Fruit fly (Drosophila melanogaster) whole organism, embryonic: ENCODE data around the gene Uch-L5R.

Experiments
- ATbp ChIP-seq: fragments of 200-800 bp; sonication (Bioruptor generic); optimal IDR thresholded peaks from 2 replicates; lab custom pipeline; 2017; ENCODE audit warnings: missing biosample characterization, mild to moderate bottlenecking, missing genetic modification characterization, missing genetic modification reagents
- Abd-B ChIP-seq: fragments of 200-800 bp; sonication (Bioruptor generic); optimal IDR thresholded peaks from 2 replicates; lab custom pipeline; 2018; ENCODE audit warnings: missing biosample characterization, mild to moderate bottlenecking, missing genetic modification characterization, moderate library complexity
- Atf3 ChIP-seq: fragments of 200-800 bp; sonication (Bioruptor generic); optimal IDR thresholded peaks from 3 replicates; lab custom pipeline; 2016; ENCODE audit warnings: missing biosample characterization, missing genetic modification characterization
- Blimp-1 ChIP-seq: fragments of 200-800 bp; sonication (Bioruptor generic); optimal IDR thresholded peaks from 3 replicates; lab custom pipeline; 2018; ENCODE audit warnings: missing biosample characterization, missing genetic modification characterization, mild to moderate bottlenecking, moderate library complexity, missing genetic modification reagents
- CG10267 ChIP-seq: fragments of 200-800 bp; sonication (Bioruptor generic); optimal IDR thresholded peaks from 2 replicates; lab custom pipeline; 2018; ENCODE audit warnings: missing biosample characterization, mild to moderate bottlenecking, missing genetic modification characterization, moderate library complexity
- CG10431 ChIP-seq: fragments of 200-800 bp; sonication (Bioruptor generic); optimal IDR thresholded peaks from 3 replicates; lab custom pipeline; 2018; ENCODE audit warnings: missing biosample characterization, mild to moderate bottlenecking, missing genetic modification characterization
- CG10979 ChIP-seq: fragments of 200-800 bp; sonication (Bioruptor generic); optimal IDR thresholded peaks from 2 replicates; lab custom pipeline; 2018; ENCODE audit warnings: missing biosample characterization, mild to moderate bottlenecking, missing genetic modification characterization, moderate library complexity
- CG12391 ChIP-seq: fragments of 200-800 bp; sonication (Bioruptor generic); optimal IDR thresholded peaks from 3 replicates; lab custom pipeline; 2018; ENCODE audit warnings: missing biosample characterization, mild to moderate bottlenecking, missing genetic modification characterization, moderate library complexity
- CG13424 ChIP-seq: fragments of 200-800 bp; sonication (Bioruptor generic); optimal IDR thresholded peaks from 2 replicates; lab custom pipeline; 2019; ENCODE audit warnings: missing biosample characterization, mild to moderate bottlenecking, missing genetic modification characterization, moderate library complexity
- CG14441 ChIP-seq: fragments of 200-800 bp; sonication (Bioruptor generic); IDR thresholded peaks from 2 replicates; pipeline ENCODE4 v1.3.6; 2022; ENCODE audit warnings: missing biosample characterization, missing genetic modification characterization
- CG17328 ChIP-seq: fragments of 200-800 bp; sonication (Bioruptor generic); IDR thresholded peaks from 2 replicates; pipeline ENCODE4 v1.3.6; 2022; ENCODE audit warnings: missing biosample characterization, missing genetic modification characterization
- CG18599 ChIP-seq: fragments of 200-800 bp; sonication (Bioruptor generic); optimal IDR thresholded peaks from 3 replicates; lab custom pipeline; 2017; ENCODE audit warnings: missing biosample characterization, missing genetic modification characterization, mild to moderate bottlenecking, moderate library complexity, missing genetic modification reagents
- CG30403 ChIP-seq: fragments of 200-800 bp; sonication (Bioruptor generic); optimal IDR thresholded peaks from 3 replicates; lab custom pipeline; 2016; ENCODE audit warnings: missing biosample characterization, missing genetic modification characterization
- CG31441 ChIP-seq: fragments of 200-800 bp; sonication (Bioruptor generic); IDR thresholded peaks from 2 replicates; pipeline ENCODE4 v1.3.6; 2022; ENCODE audit warnings: missing biosample characterization, missing genetic modification characterization
- CG4328 ChIP-seq: fragments of 200-800 bp; sonication (Bioruptor generic); optimal IDR thresholded peaks from 3 replicates; lab custom pipeline; 2017; ENCODE audit warnings: missing biosample characterization, missing genetic modification reagents, missing genetic modification characterization
- CG4820 ChIP-seq: fragments of 200-800 bp; sonication (Bioruptor generic); optimal IDR thresholded peaks from 3 replicates; lab custom pipeline; 2016; ENCODE audit warnings: missing biosample characterization, missing genetic modification characterization
- CG6689 ChIP-seq: fragments of 200-800 bp; sonication (Bioruptor generic); IDR thresholded peaks from 2 replicates; pipeline ENCODE4 v1.3.6; 2022; ENCODE audit warnings: missing biosample characterization, missing genetic modification characterization
- CG6791 ChIP-seq: fragments of 200-800 bp; sonication (Bioruptor generic); IDR thresholded peaks from 3 replicates; pipeline ENCODE4 v1.3.6; 2022; ENCODE audit warnings: missing biosample characterization, missing genetic modification characterization; ENCODE audit not compliant: partially characterized antibody
- CG7372 ChIP-seq: fragments of 200-800 bp; sonication (Bioruptor generic); IDR thresholded peaks from 2 replicates; pipeline ENCODE4 v1.3.6; 2022; ENCODE audit warnings: missing biosample characterization, missing genetic modification characterization
- CG7839 ChIP-seq: fragments of 200-800 bp; sonication (Bioruptor generic); optimal IDR thresholded peaks from 3 replicates; lab custom pipeline; 2018; ENCODE audit warnings: missing biosample characterization, mild to moderate bottlenecking, missing genetic modification characterization, moderate library complexity
- D ChIP-seq, 2 experiments: fragments of 200-800 bp in 1 of 2; fragments of >200 bp in 1 of 2; sonication (Bioruptor generic) in 1 of 2; optimal IDR thresholded peaks; 2 replicates in 1 of 2; 3 replicates in 1 of 2; lab custom pipeline; 2017; ENCODE audit warnings: mild to moderate bottlenecking in 1 of 2, missing biosample characterization in 1 of 2, missing genetic modification characterization in 1 of 2, missing genetic modification reagents in 1 of 2
- Fer1 ChIP-seq: fragments of 200-800 bp; sonication (Bioruptor generic); optimal IDR thresholded peaks from 2 replicates; lab custom pipeline; 2017; ENCODE audit warnings: missing biosample characterization, mild to moderate bottlenecking, missing genetic modification characterization
- HLH3B ChIP-seq: fragments of 200-800 bp; sonication (Bioruptor generic); IDR thresholded peaks from 2 replicates; pipeline ENCODE4 v1.3.6; 2022; ENCODE audit warnings: missing biosample characterization, missing genetic modification characterization
- HLH4C ChIP-seq: fragments of 200-800 bp; sonication (Bioruptor generic); IDR thresholded peaks from 3 replicates; pipeline ENCODE4 v1.3.6; 2022; ENCODE audit warnings: missing biosample characterization, missing genetic modification characterization; ENCODE audit not compliant: partially characterized antibody
- PHDP ChIP-seq: fragments of 200-800 bp; sonication (Bioruptor generic); optimal IDR thresholded peaks from 3 replicates; lab custom pipeline; 2018; ENCODE audit warnings: missing biosample characterization, mild to moderate bottlenecking, missing genetic modification characterization, moderate library complexity
- Sox100B ChIP-seq: fragments of 200-800 bp; sonication (Bioruptor generic); optimal IDR thresholded peaks from 3 replicates; lab custom pipeline; 2018; ENCODE audit warnings: missing biosample characterization, mild to moderate bottlenecking, missing genetic modification characterization
- Ssrp ChIP-seq: fragments of 200-800 bp; sonication (Bioruptor generic); optimal IDR thresholded peaks from 2 replicates; lab custom pipeline; 2018; ENCODE audit warnings: missing biosample characterization, mild to moderate bottlenecking, missing genetic modification characterization, moderate library complexity
- Xbp1 ChIP-seq: fragments of 200-800 bp; sonication (Bioruptor generic); optimal IDR thresholded peaks from 3 replicates; lab custom pipeline; 2016; ENCODE audit warnings: missing biosample characterization, mild to moderate bottlenecking, missing genetic modification characterization
- ase ChIP-seq: fragments of 200-800 bp; sonication (Bioruptor generic); IDR thresholded peaks from 3 replicates; pipeline ENCODE4 v1.3.6; 2022; ENCODE audit warnings: missing biosample characterization, missing genetic modification characterization
- az2 ChIP-seq: fragments of 200-800 bp; sonication (Bioruptor generic); optimal IDR thresholded peaks from 3 replicates; lab custom pipeline; 2016; ENCODE audit warnings: missing biosample characterization, missing genetic modification characterization
- btn ChIP-seq: fragments of 200-800 bp; sonication (Bioruptor generic); optimal IDR thresholded peaks from 2 replicates; lab custom pipeline; 2016; ENCODE audit warnings: missing biosample characterization, missing genetic modification characterization
- chif ChIP-seq, 2 experiments: fragments of 200-800 bp; sonication (Bioruptor generic); optimal IDR thresholded peaks; 3 replicates each; lab custom pipeline; 2016; ENCODE audit warnings: missing biosample characterization in 2 of 2, missing genetic modification characterization in 2 of 2
- ci ChIP-seq: fragments of 200-800 bp; sonication (Bioruptor generic); IDR thresholded peaks from 3 replicates; pipeline ENCODE4 v1.3.6; 2022; ENCODE audit warnings: missing biosample characterization, missing genetic modification characterization
- dmrt11E ChIP-seq: fragments of 200-800 bp; sonication (Bioruptor generic); optimal IDR thresholded peaks from 3 replicates; lab custom pipeline; 2018; ENCODE audit warnings: missing biosample characterization, mild to moderate bottlenecking, missing genetic modification characterization, moderate library complexity
- dmrt99B ChIP-seq: fragments of 200-800 bp; sonication (Bioruptor generic); optimal IDR thresholded peaks from 2 replicates; lab custom pipeline; 2018; ENCODE audit warnings: missing biosample characterization, mild to moderate bottlenecking, missing genetic modification characterization, moderate library complexity
- exex ChIP-seq: fragments of 200-800 bp; sonication (Bioruptor generic); optimal IDR thresholded peaks from 4 replicates; lab custom pipeline; 2018; ENCODE audit warnings: missing biosample characterization, mild to moderate bottlenecking, missing genetic modification characterization, moderate library complexity
- fd3F ChIP-seq: fragments of 200-800 bp; sonication (Bioruptor generic); optimal IDR thresholded peaks from 2 replicates; lab custom pipeline; 2018; ENCODE audit warnings: missing biosample characterization, mild to moderate bottlenecking, missing genetic modification characterization, moderate library complexity
- ind ChIP-seq: fragments of 200-800 bp; sonication (Bioruptor generic); optimal IDR thresholded peaks from 3 replicates; lab custom pipeline; 2016; ENCODE audit warnings: missing biosample characterization, missing genetic modification characterization
- lola ChIP-seq, 3 experiments: fragments of >200 bp in 2 of 3; fragments of 200-800 bp in 1 of 3; sonication (Bioruptor generic) in 1 of 3; optimal IDR thresholded peaks; 2 replicates each; lab custom pipeline; 2017 to 2019; ENCODE audit warnings: missing biosample characterization in 3 of 3, missing genetic modification characterization in 3 of 3, mild to moderate bottlenecking in 1 of 3, moderate library complexity in 1 of 3
- maf-S ChIP-seq: fragments of 200-800 bp; sonication (Bioruptor generic); optimal IDR thresholded peaks from 2 replicates; lab custom pipeline; 2016; ENCODE audit warnings: missing biosample characterization, missing genetic modification characterization
- nau ChIP-seq: fragments of 200-800 bp; sonication (Bioruptor generic); optimal IDR thresholded peaks from 3 replicates; lab custom pipeline; 2017; ENCODE audit warnings: missing biosample characterization, mild to moderate bottlenecking, missing genetic modification characterization, missing genetic modification reagents
- rib ChIP-seq: fragments of 200-800 bp; sonication (Bioruptor generic); IDR thresholded peaks from 2 replicates; pipeline ENCODE4 v1.3.6; 2022; ENCODE audit warnings: missing biosample characterization, missing genetic modification characterization
- salm ChIP-seq: fragments of 200-800 bp; sonication (Bioruptor generic); optimal IDR thresholded peaks from 2 replicates; lab custom pipeline; 2018; ENCODE audit warnings: missing biosample characterization, mild to moderate bottlenecking, missing genetic modification characterization
- sens ChIP-seq: fragments of 200-800 bp; sonication (Bioruptor generic); peaks from one replicate; lab custom pipeline; 2016; ENCODE audit warnings: missing biosample characterization, missing genetic modification characterization
- sisA ChIP-seq: fragments of 200-800 bp; sonication (Bioruptor generic); IDR thresholded peaks from 2 replicates; pipeline ENCODE4 v1.3.6; 2022; ENCODE audit warnings: missing biosample characterization, missing genetic modification characterization
- tin ChIP-seq: fragments of 200-800 bp; sonication (Bioruptor generic); optimal IDR thresholded peaks from 3 replicates; lab custom pipeline; 2016; ENCODE audit warnings: missing biosample characterization, missing genetic modification characterization
- trh ChIP-seq: fragments of 200-800 bp; sonication (Bioruptor generic); optimal IDR thresholded peaks from 2 replicates; lab custom pipeline; 2016; ENCODE audit warnings: missing biosample characterization, missing genetic modification characterization
- tx ChIP-seq: fragments of 200-800 bp; sonication (Bioruptor generic); optimal IDR thresholded peaks from 2 replicates; lab custom pipeline; 2016; ENCODE audit warnings: missing biosample characterization, missing genetic modification characterization
- vfl ChIP-seq: fragments of 200-800 bp; sonication (Bioruptor generic); optimal IDR thresholded peaks from 2 replicates; lab custom pipeline; 2016; ENCODE audit warnings: missing biosample characterization, missing genetic modification characterization

Gene Uch-L5R

dm6 chrX:12076243-12076642, 19.8 kb upstream of the Uch-L5R start (continued):
- peak; percentile 2 for TF ChIP-seq Sox100B (GFP tag; lab: Kevin White, UChicago)
- no peak for TF ChIP-seq CG7372 (GFP tag; lab: Robert Waterston, UW)
- TF ChIP-seq CG10267 (tag; lab: Kevin White, UChicago): peak; percentile 14
- TF ChIP-seq sisA (GFP tag; lab: Robert Waterston, UW): 0 out of 2 replicates have a peak, but pooled peaks have one; percentile 5
- 0 out of 2 replicates have a peak, but pooled peaks have one; percentile 23 for TF ChIP-seq HLH3B
- TF ChIP-seq Ssrp (tag; lab: Kevin White, UChicago): peak; percentile 20
- TF ChIP-seq PHDP (tag; lab: Kevin White, UChicago): peak; percentile 10
- no peak for TF ChIP-seq CG6791 (GFP tag; lab: Robert Waterston, UW)
- no peak for TF ChIP-seq HLH4C
- no peak for TF ChIP-seq CG14441 (GFP tag; lab: Robert Waterston, UW)
- TF ChIP-seq exex (tag; lab: Kevin White, UChicago): no peak
- no peak for TF ChIP-seq fd3F (GFP tag; lab: Kevin White, UChicago)
- TF ChIP-seq nau (GFP tag; lab: Kevin White, UChicago): no peak
- TF ChIP-seq D (optimal IDR thresholded peaks at IDR 0.05; lab: Kevin White, UChicago): no peak
- TF ChIP-seq D (GFP tag; optimal IDR thresholded peaks at IDR 0.05; lab: Kevin White, UChicago): peak; percentile 25
- no peak for TF ChIP-seq trh
- no peak for TF ChIP-seq rib
- TF ChIP-seq ATbp (GFP tag; lab: Kevin White, UChicago): peak; percentile 43
- TF ChIP-seq tx (GFP tag; lab: Kevin White, UChicago): no peak
- no peak for TF ChIP-seq CG4328
- TF ChIP-seq CG12391: peak; percentile 18
- TF ChIP-seq CG10979: peak; percentile 43
- TF ChIP-seq salm: no peak
- peak; percentile 33; the same call in 1 of the 2 replicates for TF ChIP-seq CG31441 (GFP tag; lab: Robert Waterston, UW)
- TF ChIP-seq Abd-B: peak; percentile 8

- TF ChIP-seq fd3F (GFP tag; lab: Kevin White, UChicago) (no peak), sens (peak; percentile 75), vfl (GFP tag; lab: Kevin White, UChicago) (no peak), tin (GFP tag; lab: Kevin White, UChicago) (peak; percentile 6), dmrt99B (tag; lab: Kevin White, UChicago) (peak; percentile 6), CG17328 (GFP tag; lab: Robert Waterston, UW) (0 out of 2 replicates have a peak, but pooled peaks have one; percentile 28), CG7839 (tag; lab: Kevin White, UChicago) (peak; percentile 26), CG13424 (tag; lab: Kevin White, UChicago) (no peak), CG18599 (GFP tag; lab: Kevin White, UChicago) (peak; percentile 10), CG10979 (peak; percentile 34), Xbp1 (peak; percentile 23), ci (GFP tag; lab: Robert Waterston, UW) (0 out of 3 replicates have a peak, but pooled peaks have one; percentile 15), ase (GFP tag; lab: Robert Waterston, UW) (no peak), chif (GFP tag; optimal IDR thresholded peaks at IDR 0.05; lab: Kevin White, UChicago) (peak in 1 of 2 experiments; percentile 15), Blimp-1 (GFP tag; lab: Kevin White, UChicago) (peak; percentile 12), lola (GFP tag; optimal IDR thresholded peaks at IDR 0.05; lab: Kevin White, UChicago) (peak in 1 of 3 experiments; percentile 22), CG10431 (GFP tag; lab: Kevin White, UChicago) (no peak), maf-S (no peak), CG30403 (GFP tag; lab: Kevin White, UChicago) (peak; percentile 4), az2 (GFP tag; lab: Kevin White, UChicago) (peak; percentile 2), dmrt11E (peak; percentile 33), ind (peak; percentile 34), CG7372 (GFP tag; lab: Robert Waterston, UW) (no peak), Atf3 (peak; percentile 16), Fer1 (GFP tag; lab: Kevin White, UChicago) (no peak), btn (GFP tag; lab: Kevin White, UChicago) (no peak), CG6689 (peak; percentile 24; the same call in 1 of the 2 replicates), CG4820 (peak; percentile 3)
These were observed 19.1 kb upstream of the Uch-L5R start for dm6 chrX:12075569-12075968.
